Worm (Caenorhabditis elegans) whole organism, L3 larva: ENCODE data around the gene nhr-109.
A peak's percentile ranks its signal among the peaks of the same experiment; 100 is the strongest.

ENCODE experiments used
- R02D3.7 ChIP-seq: fragments of 150-350 bp; optimal IDR thresholded peaks from 2 replicates; lab custom pipeline; 2014; ENCODE audit warnings: missing biosample characterization, missing genetic modification characterization
- ZK546.5 ChIP-seq: sonication (generic microtip); optimal IDR thresholded peaks from 2 replicates; lab custom pipeline; 2017; ENCODE audit warnings: missing biosample characterization, missing genetic modification characterization
- aly-2 ChIP-seq: fragments of 150-350 bp; optimal IDR thresholded peaks from 2 replicates; lab custom pipeline; 2014; ENCODE audit warnings: missing biosample characterization, missing genetic modification characterization
- ama-1 ChIP-seq: fragments of 150-350 bp; optimal IDR thresholded peaks from 2 replicates; lab custom pipeline; 2018
- ceh-28 ChIP-seq: fragments of 150-350 bp; optimal IDR thresholded peaks from 2 replicates; lab custom pipeline; 2014; ENCODE audit warnings: missing biosample characterization, missing genetic modification reagents, missing genetic modification characterization
- ceh-82 ChIP-seq: fragments of 150-350 bp; optimal IDR thresholded peaks from 2 replicates; lab custom pipeline; 2014; ENCODE audit warnings: missing biosample characterization, missing genetic modification characterization
- daf-12 ChIP-seq: fragments of 150-350 bp; optimal IDR thresholded peaks from 2 replicates; lab custom pipeline; 2014; ENCODE audit warnings: missing biosample characterization, missing genetic modification reagents, missing genetic modification characterization
- egl-27 ChIP-seq: sonication (generic microtip); optimal IDR thresholded peaks from 4 replicates; lab custom pipeline; 2017; ENCODE audit warnings: missing biosample characterization, missing genetic modification reagents, missing genetic modification characterization
- egl-5 ChIP-seq: fragments of 150-350 bp; optimal IDR thresholded peaks from 2 replicates; lab custom pipeline; 2017; ENCODE audit warnings: missing biosample characterization, missing genetic modification reagents, missing genetic modification characterization, inconsistent platforms
- elt-1 ChIP-seq: fragments of 150-350 bp; optimal IDR thresholded peaks from 2 replicates; lab custom pipeline; 2014; ENCODE audit warnings: missing biosample characterization, missing genetic modification characterization
- elt-2 ChIP-seq: sonication (generic microtip); optimal IDR thresholded peaks from 2 replicates; lab custom pipeline; 2016; ENCODE audit warnings: missing genetic modification reagents, mild to moderate bottlenecking, missing genetic modification characterization, missing compliant biosample characterization
- elt-3 ChIP-seq, 3 experiments: fragments of 150-350 bp in 1 of 3; sonication (generic microtip) in 2 of 3; optimal IDR thresholded peaks; 2 replicates in 2 of 3; 4 replicates in 1 of 3; lab custom pipeline; 2014 to 2017; ENCODE audit warnings: missing biosample characterization in 3 of 3, missing genetic modification characterization in 3 of 3
- eor-1 ChIP-seq, 2 experiments: fragments of 150-350 bp; optimal IDR thresholded peaks; 2 replicates each; lab custom pipeline; 2014 to 2018; ENCODE audit warnings: missing biosample characterization in 2 of 2, missing genetic modification characterization in 2 of 2
- fkh-10 ChIP-seq: sonication (generic microtip); optimal IDR thresholded peaks from 2 replicates; lab custom pipeline; 2017; ENCODE audit warnings: missing biosample characterization, missing genetic modification reagents, missing genetic modification characterization
- hmg-11 ChIP-seq: sonication (generic microtip); optimal IDR thresholded peaks from 2 replicates; lab custom pipeline; 2016; ENCODE audit warnings: missing genetic modification characterization, missing compliant biosample characterization
- jun-1 ChIP-seq: fragments of 150-350 bp; optimal IDR thresholded peaks from 2 replicates; lab custom pipeline; 2014; ENCODE audit warnings: missing biosample characterization, missing genetic modification reagents, missing genetic modification characterization
- lin-15B ChIP-seq: fragments of 150-350 bp; optimal IDR thresholded peaks from 2 replicates; lab custom pipeline; 2014; ENCODE audit warnings: missing biosample characterization, missing genetic modification characterization
- lin-39 ChIP-seq: fragments of 150-350 bp; optimal IDR thresholded peaks from 2 replicates; lab custom pipeline; 2018; ENCODE audit warnings: missing biosample characterization, missing genetic modification reagents, missing genetic modification characterization
- lsy-12 ChIP-seq: sonication (generic microtip); optimal IDR thresholded peaks from 2 replicates; lab custom pipeline; 2016; ENCODE audit warnings: mild to moderate bottlenecking, missing genetic modification characterization, missing compliant biosample characterization
- mdl-1 ChIP-seq: fragments of 150-350 bp; optimal IDR thresholded peaks from 2 replicates; lab custom pipeline; 2014; ENCODE audit warnings: missing biosample characterization, missing genetic modification characterization
- nfya-1 ChIP-seq: sonication (generic microtip); optimal IDR thresholded peaks from 2 replicates; lab custom pipeline; 2017; ENCODE audit warnings: missing genetic modification characterization, mild to moderate bottlenecking, missing compliant biosample characterization, antibody characterized with exemption, moderate library complexity; ENCODE audit not compliant: insufficient read depth
- nhr-11 ChIP-seq: fragments of 150-350 bp; optimal IDR thresholded peaks from 2 replicates; lab custom pipeline; 2014; ENCODE audit warnings: missing biosample characterization, missing genetic modification characterization
- nhr-12 ChIP-seq: fragments of 150-350 bp; optimal IDR thresholded peaks from 2 replicates; lab custom pipeline; 2014; ENCODE audit warnings: missing biosample characterization, missing genetic modification characterization
- nhr-25 ChIP-seq: sonication (generic microtip); optimal IDR thresholded peaks from 2 replicates; lab custom pipeline; 2017; ENCODE audit warnings: missing biosample characterization, missing genetic modification characterization
- nhr-28 ChIP-seq: fragments of 150-350 bp; optimal IDR thresholded peaks from 2 replicates; lab custom pipeline; 2014; ENCODE audit warnings: missing biosample characterization, missing genetic modification characterization
- nhr-43 ChIP-seq: sonication (generic microtip); optimal IDR thresholded peaks from 2 replicates; lab custom pipeline; 2016; ENCODE audit warnings: mild to moderate bottlenecking, missing genetic modification characterization, missing compliant biosample characterization; ENCODE audit not compliant: poor library complexity, severe bottlenecking
- nhr-67 ChIP-seq: fragments of 150-350 bp; optimal IDR thresholded peaks from 2 replicates; lab custom pipeline; 2014; ENCODE audit warnings: missing biosample characterization, missing genetic modification characterization
- nhr-76 ChIP-seq: fragments of 150-350 bp; sonication (generic microtip); optimal IDR thresholded peaks from 5 replicates; lab custom pipeline; 2014; ENCODE audit warnings: missing biosample characterization, missing genetic modification characterization
- nhr-77 ChIP-seq: fragments of 150-350 bp; optimal IDR thresholded peaks from 2 replicates; lab custom pipeline; 2014; ENCODE audit warnings: missing biosample characterization, missing genetic modification characterization
- pqm-1 ChIP-seq: fragments of 150-350 bp; optimal IDR thresholded peaks from 2 replicates; lab custom pipeline; 2017; ENCODE audit warnings: missing biosample characterization, missing genetic modification characterization, inconsistent platforms
- sea-2 ChIP-seq: fragments of 150-350 bp; sonication (generic microtip); optimal IDR thresholded peaks from 4 replicates; lab custom pipeline; 2014; ENCODE audit warnings: missing biosample characterization, missing genetic modification reagents, missing genetic modification characterization
- skn-1 ChIP-seq: fragments of 150-350 bp; optimal IDR thresholded peaks from 2 replicates; lab custom pipeline; 2014; ENCODE audit warnings: missing biosample characterization, missing genetic modification characterization
- snpc-4 ChIP-seq: fragments of 150-350 bp; optimal IDR thresholded peaks from 2 replicates; lab custom pipeline; 2014; ENCODE audit warnings: missing biosample characterization, missing genetic modification characterization
- tbx-2 ChIP-seq: sonication (generic microtip); optimal IDR thresholded peaks from 2 replicates; lab custom pipeline; 2016; ENCODE audit warnings: mild to moderate bottlenecking, missing genetic modification characterization, missing compliant biosample characterization
- zag-1 ChIP-seq: fragments of 150-350 bp; optimal IDR thresholded peaks from 2 replicates; lab custom pipeline; 2014; ENCODE audit warnings: missing biosample characterization, missing genetic modification characterization
- ztf-11 ChIP-seq: fragments of 150-350 bp; optimal IDR thresholded peaks from 2 replicates; lab custom pipeline; 2014; ENCODE audit warnings: missing biosample characterization, missing genetic modification characterization

Gene nhr-109

ce11 chrII:4417333-4417732 is 15.8 kb upstream of the nhr-109 start, which contains the start of gene sod-5:
TSS of gene sod-5 (plus strand) at chrII:4417633.
- no peak for TF ChIP-seq elt-3 (tag; optimal IDR thresholded peaks at IDR 0.05; lab: Kevin White, UChicago)
- no peak for TF ChIP-seq nhr-77 (tag; lab: Kevin White, UChicago)
- TF ChIP-seq nhr-67 (tag; lab: Kevin White, UChicago) = no peak

- no peak for TF ChIP-seq egl-27 (tag; lab: Kevin White, UChicago)
- TF ChIP-seq ceh-28 (tag; lab: Kevin White, UChicago) = peak; percentile 14
These were observed 13.2 kb upstream of the nhr-109 start, which contains the start of gene bpnt-1 for ce11 chrII:4419956-4420355. TSS of gene bpnt-1 (plus strand) at chrII:4420256.

ce11 chrII:4424807-4425206 is 8.4 kb upstream of the nhr-109 start, which contains the start of the genes dcaf-13 and toe-1:
TSS of gene dcaf-13 (minus strand) at chrII:4424902.
TSS of gene toe-1 (plus strand) at chrII:4425167.
- no peak for TF ChIP-seq nhr-28 (tag; lab: Kevin White, UChicago)
- TF ChIP-seq nhr-11 (tag; lab: Kevin White, UChicago) = no peak
- no peak for TF ChIP-seq ceh-28 (tag; lab: Kevin White, UChicago)
- TF ChIP-seq snpc-4 (tag; lab: Kevin White, UChicago) = no peak
- TF ChIP-seq jun-1 (tag; lab: Kevin White, UChicago) = no peak
- no peak for TF ChIP-seq nhr-67 (tag; lab: Kevin White, UChicago)
- TF ChIP-seq nhr-76 (tag; lab: Kevin White, UChicago) = no peak
- no peak for TF ChIP-seq nhr-43 (tag; lab: Kevin White, UChicago)
- no peak for TF ChIP-seq lsy-12
- no peak for TF ChIP-seq egl-5 (tag; lab: Kevin White, UChicago)
- no peak for TF ChIP-seq tbx-2 (tag; lab: Kevin White, UChicago)
- no peak for TF ChIP-seq mdl-1 (tag; lab: Kevin White, UChicago)
- no peak for TF ChIP-seq elt-2
- no peak for TF ChIP-seq aly-2
- no peak for TF ChIP-seq fkh-10 (GFP tag; lab: Kevin White, UChicago)
- TF ChIP-seq ZK546.5 (tag; lab: Kevin White, UChicago) = no peak

- no peak for TF ChIP-seq jun-1 (tag; lab: Kevin White, UChicago)
- no peak for TF ChIP-seq elt-1 (tag; lab: Kevin White, UChicago)
- no peak for TF ChIP-seq ama-1 (lab: Kevin White, UChicago)
- no peak for TF ChIP-seq ceh-82
- TF ChIP-seq sea-2 (GFP tag; lab: Kevin White, UChicago) = no peak
- TF ChIP-seq daf-12 (tag; lab: Kevin White, UChicago) = no peak
- TF ChIP-seq mdl-1 (tag; lab: Kevin White, UChicago) = no peak
- TF ChIP-seq hmg-11 (tag; lab: Kevin White, UChicago) = no peak
- no peak for TF ChIP-seq snpc-4 (tag; lab: Kevin White, UChicago)
- no peak for TF ChIP-seq nhr-12 (tag; lab: Kevin White, UChicago)
- no peak for TF ChIP-seq eor-1 (tag; optimal IDR thresholded peaks at IDR 0.05; lab: Kevin White, UChicago)
- TF ChIP-seq ztf-11 = no peak
- TF ChIP-seq nfya-1 (tag; lab: Kevin White, UChicago) = no peak
- no peak for TF ChIP-seq skn-1 (tag; lab: Kevin White, UChicago)
These were observed 5.0 kb upstream of the nhr-109 start for ce11 chrII:4428121-4428520.

- no peak for TF ChIP-seq mdl-1 (tag; lab: Kevin White, UChicago)
- no peak for TF ChIP-seq tbx-2 (tag; lab: Kevin White, UChicago)
- TF ChIP-seq zag-1 = no peak
- no peak for TF ChIP-seq pqm-1
- no peak for TF ChIP-seq egl-27 (tag; lab: Kevin White, UChicago)
- TF ChIP-seq R02D3.7 = no peak
- TF ChIP-seq elt-1 (tag; lab: Kevin White, UChicago) = no peak
- TF ChIP-seq nhr-43 (tag; lab: Kevin White, UChicago) = no peak
- no peak for TF ChIP-seq ztf-11
- TF ChIP-seq ceh-82 = no peak
- no peak for TF ChIP-seq snpc-4 (tag; lab: Kevin White, UChicago)
- TF ChIP-seq aly-2 = no peak
- no peak for TF ChIP-seq ceh-28 (tag; lab: Kevin White, UChicago)
- TF ChIP-seq lin-39 (tag; lab: Kevin White, UChicago) = no peak
- TF ChIP-seq sea-2 (GFP tag; lab: Kevin White, UChicago) = no peak
- no peak for TF ChIP-seq nhr-67 (tag; lab: Kevin White, UChicago)
- TF ChIP-seq nhr-25 = no peak
- no peak for TF ChIP-seq lin-15B (tag; lab: Kevin White, UChicago)
These were observed 1.1 kb downstream of the nhr-109 start for ce11 chrII:4434278-4434677.
